Worm (Caenorhabditis elegans) whole organism, L1 larva: ENCODE data around the gene srh-295.

ENCODE experiments used
- lin-15B ChIP-seq: fragments of 150-350 bp; sonication (generic microtip); optimal IDR thresholded peaks from 3 replicates; lab custom pipeline; 2014; ENCODE audit warnings: missing biosample characterization, missing genetic modification characterization
- mdl-1 ChIP-seq, 2 experiments: fragments of 150-350 bp; optimal IDR thresholded peaks; 2 replicates each; lab custom pipeline; 2014 to 2017; ENCODE audit warnings: missing biosample characterization in 2 of 2, missing genetic modification characterization in 2 of 2, inconsistent platforms in 1 of 2
- skn-1 ChIP-seq: fragments of 150-350 bp; optimal IDR thresholded peaks from 2 replicates; lab custom pipeline; 2014; ENCODE audit warnings: missing biosample characterization, missing genetic modification characterization

DNA sequence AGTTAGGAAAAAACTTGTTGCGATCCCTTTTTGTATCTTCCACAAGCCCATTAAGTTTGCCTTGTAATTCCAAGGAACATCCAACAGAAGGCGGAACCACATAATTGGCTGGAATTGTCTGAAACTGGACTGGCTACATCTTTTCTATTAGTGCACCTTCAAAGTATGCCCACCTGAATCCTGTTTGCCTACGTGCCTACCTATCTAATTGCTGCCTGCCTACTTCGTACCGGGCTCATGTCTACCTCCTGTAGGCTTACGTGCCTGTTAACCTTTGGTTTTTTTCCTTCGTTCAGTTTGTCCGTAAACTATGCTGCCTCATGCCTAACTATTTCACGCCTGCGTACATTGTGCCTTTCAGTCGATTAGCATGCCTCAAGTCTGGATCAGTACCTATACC lies 7.0 kb downstream of the srh-295 start, which contains the start of gene wrt-7:
- TF ChIP-seq mdl-1 (tag; optimal IDR thresholded peaks at IDR 0.05; lab: Kevin White, UChicago): no peak
- no peak for TF ChIP-seq lin-15B (tag; lab: Kevin White, UChicago)
- no peak for TF ChIP-seq skn-1 (tag; lab: Kevin White, UChicago)
